Worm (Caenorhabditis elegans) whole organism, L2 larva: ENCODE measurements around the gene acs-18.

Experiments used
- aly-2 ChIP-seq: fragments of 150-350 bp; optimal IDR thresholded peaks from 2 replicates; lab custom pipeline; 2014; ENCODE audit warnings: missing biosample characterization, missing genetic modification characterization
- ama-1 ChIP-seq: fragments of 150-350 bp; optimal IDR thresholded peaks from 2 replicates; lab custom pipeline; 2018; ENCODE audit warnings: inconsistent platforms
- lin-39 ChIP-seq: fragments of 150-350 bp; optimal IDR thresholded peaks from 2 replicates; lab custom pipeline; 2014; ENCODE audit warnings: missing biosample characterization, missing genetic modification reagents, missing genetic modification characterization
- mab-5 ChIP-seq: fragments of 150-350 bp; optimal IDR thresholded peaks from 2 replicates; lab custom pipeline; 2014; ENCODE audit warnings: missing biosample characterization, missing genetic modification characterization
- nhr-11 ChIP-seq: fragments of 150-350 bp; optimal IDR thresholded peaks from 2 replicates; lab custom pipeline; 2014; ENCODE audit warnings: missing biosample characterization, missing genetic modification characterization
- nhr-237 ChIP-seq: fragments of 150-350 bp; optimal IDR thresholded peaks from 2 replicates; lab custom pipeline; 2014; ENCODE audit warnings: missing biosample characterization, missing genetic modification characterization
- nhr-6 ChIP-seq: fragments of 150-350 bp; optimal IDR thresholded peaks from 2 replicates; lab custom pipeline; 2014; ENCODE audit warnings: missing biosample characterization, missing genetic modification characterization
- sma-9 ChIP-seq, 2 experiments: fragments of 150-350 bp in 1 of 2; sonication (generic microtip) in 1 of 2; optimal IDR thresholded peaks; 2 replicates each; lab custom pipeline; 2014 to 2016; ENCODE audit warnings: missing genetic modification characterization in 2 of 2, mild to moderate bottlenecking in 1 of 2, missing biosample characterization in 1 of 2, missing compliant biosample characterization in 1 of 2, missing genetic modification reagents in 1 of 2, moderate library complexity in 1 of 2
- ztf-11 ChIP-seq: sonication (generic microtip); optimal IDR thresholded peaks from 2 replicates; lab custom pipeline; 2017; ENCODE audit warnings: missing biosample characterization, missing genetic modification characterization

ce11 chrIV:10296036-10296435 lies 17.4 kb downstream of the acs-18 start:
- no peak for TF ChIP-seq lin-39 (tag; lab: Kevin White, UChicago)
- no peak for TF ChIP-seq nhr-11 (tag; lab: Kevin White, UChicago)
- TF ChIP-seq mab-5 (tag; lab: Kevin White, UChicago), result no peak
- no peak for TF ChIP-seq nhr-237 (tag; lab: Kevin White, UChicago)
- TF ChIP-seq sma-9 (GFP tag; optimal IDR thresholded peaks at IDR 0.05; lab: Kevin White, UChicago), result no peak
- TF ChIP-seq sma-9 (tag; optimal IDR thresholded peaks at IDR 0.05; lab: Kevin White, UChicago), result no peak
- TF ChIP-seq aly-2 (tag; lab: Kevin White, UChicago), result no peak
- no peak for TF ChIP-seq ama-1 (lab: Kevin White, UChicago)
- no peak for TF ChIP-seq nhr-6 (tag; lab: Kevin White, UChicago)
- TF ChIP-seq ztf-11, result no peak
